Worm (Caenorhabditis elegans) whole organism, L4 larva: ENCODE measurements around the gene C05D12.3.

Experiments
- Y75B8A.6 ChIP-seq: fragments of 200-800 bp; sonication (Bioruptor generic); IDR thresholded peaks from 2 replicates; pipeline ENCODE4 v1.3.6; 2022; ENCODE audit warnings: missing genetic modification reagents, missing genetic modification characterization, missing compliant biosample characterization
- ceh-28 ChIP-seq: fragments of 150-350 bp; optimal IDR thresholded peaks from 2 replicates; lab custom pipeline; 2014; ENCODE audit warnings: missing biosample characterization, missing genetic modification reagents, missing genetic modification characterization
- php-3 ChIP-seq: fragments of 200-800 bp; sonication (Bioruptor generic); IDR thresholded peaks from 2 replicates; pipeline ENCODE4 v1.3.6; 2022; ENCODE audit warnings: missing genetic modification reagents, missing genetic modification characterization, missing compliant biosample characterization
- vab-7 ChIP-seq: fragments of 200-800 bp; sonication (Bioruptor generic); IDR thresholded peaks from 2 replicates; pipeline ENCODE4 v1.3.6; 2022; ENCODE audit warnings: missing genetic modification reagents, missing genetic modification characterization, missing compliant biosample characterization

DNA sequence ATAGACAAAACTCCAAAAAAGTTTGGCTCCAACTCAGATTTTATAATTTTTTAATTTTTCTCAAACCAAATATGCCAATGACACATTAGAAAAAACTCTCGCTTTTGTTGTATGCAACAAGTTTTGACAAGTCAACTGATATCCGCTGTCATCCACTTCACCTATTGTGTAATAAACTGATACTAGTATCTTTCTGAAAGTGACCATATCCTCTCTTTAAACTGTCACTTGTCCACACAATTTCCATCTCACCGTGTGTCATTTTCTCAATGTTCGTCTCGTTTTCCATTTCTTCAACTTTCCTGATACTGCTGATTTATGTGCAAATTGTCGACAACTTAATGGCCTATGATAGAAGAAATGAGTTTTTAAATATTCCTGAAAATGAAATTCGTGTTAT is 42.0 kb upstream of the C05D12.3 start, which contains the start of the genes C33B4.5 and C33B4.4:
- TF ChIP-seq php-3 (GFP tag; lab: Robert Waterston, UW): no peak
- TF ChIP-seq vab-7: no peak
- no peak for TF ChIP-seq Y75B8A.6 (GFP tag; lab: Robert Waterston, UW)
- no peak for TF ChIP-seq ceh-28
